Worm (Caenorhabditis elegans): Measurements from ENCODE around the gene ZK1251.3.

Gene ZK1251.3

ce11 chrIV:9651234-9651633 is 32.2 kb upstream of the ZK1251.3 start, which contains the start of gene chca-1:
chca-1 (plus strand) TSS chrIV:9651394.
- TF ChIP-seq T20F7.1 (GFP tag; optimal IDR thresholded peaks at IDR 0.05) (peak; percentile 14), hlh-11 (tag; optimal IDR thresholded peaks at IDR 0.05) (peak; percentile 75), ces-1 (GFP tag; optimal IDR thresholded peaks at IDR 0.05) (no peak), mep-1 (tag; optimal IDR thresholded peaks at IDR 0.05) (peak; percentile 75), aha-1 (tag) (no peak), zip-2 (tag; optimal IDR thresholded peaks at IDR 0.05) (no peak), nhr-237 (tag; optimal IDR thresholded peaks at IDR 0.05) (no peak), mdl-1 (tag; optimal IDR thresholded peaks at IDR 0.05) (peak in 1 of 2 experiments; percentile 16), dve-1 (tag; optimal IDR thresholded peaks at IDR 0.05; ENCODE audit: insufficient read depth) (peak; percentile 90), nhr-6 (tag; optimal IDR thresholded peaks at IDR 0.05) (peak; percentile 33), hif-1 (tag; optimal IDR thresholded peaks at IDR 0.05) (peak in 1 of 2 experiments; percentile 29), spr-1 (tag; optimal IDR thresholded peaks at IDR 0.05) (no peak), dpl-1 (GFP tag; optimal IDR thresholded peaks at IDR 0.05) (no peak), ctbp-1 (GFP tag; IDR thresholded peaks at IDR 0.05) (no peak), ceh-44 (GFP tag; IDR thresholded peaks at IDR 0.05) (no peak), pqm-1 (tag; optimal IDR thresholded peaks at IDR 0.05) (peak; percentile 95), aly-2 (tag; optimal IDR thresholded peaks at IDR 0.05) (no peak), nhr-28 (tag; optimal IDR thresholded peaks at IDR 0.05) (peak; percentile 41), hmg-1.1 (GFP tag; IDR thresholded peaks at IDR 0.05) (no peak), nhr-76 (tag; optimal IDR thresholded peaks at IDR 0.05) (no peak), vab-7 (GFP tag; IDR thresholded peaks at IDR 0.05) (no peak), ceh-62 (tag; optimal IDR thresholded peaks at IDR 0.05) (no peak), F10B5.3 (tag; optimal IDR thresholded peaks at IDR 0.05) (no peak), lsy-2 (tag; optimal IDR thresholded peaks at IDR 0.05) (peak in 1 of 2 experiments; percentile 72), daf-19 (GFP tag; conservative IDR thresholded peaks at IDR 0.05) (no peak), zip-11 (GFP tag; IDR thresholded peaks at IDR 0.05) (no peak), unc-62 (GFP tag; optimal IDR thresholded peaks at IDR 0.05 in 1 of 2) (peak in 1 of 2 experiments; percentile 44), unc-62 (tag; optimal IDR thresholded peaks at IDR 0.05) (no peak), daf-12 (tag; optimal IDR thresholded peaks at IDR 0.05) (no peak), lir-3 (tag; optimal IDR thresholded peaks at IDR 0.05) (no peak), fkh-10 (GFP tag; optimal IDR thresholded peaks at IDR 0.05) (no peak), madf-5 (GFP tag; IDR thresholded peaks at IDR 0.05) (no peak), Y48G9A.11 (GFP tag; IDR thresholded peaks at IDR 0.05) (no peak), lin-1 (GFP tag; IDR thresholded peaks at IDR 0.05) (peak; percentile 58; the same call in 1 of the 2 replicates), ceh-20 (GFP tag; IDR thresholded peaks at IDR 0.05) (0 out of 2 replicates have a peak, but pooled peaks have one; percentile 31), egl-43 (GFP tag; IDR thresholded peaks at IDR 0.05) (no peak), ceh-32 (tag; optimal IDR thresholded peaks at IDR 0.05; ENCODE audit: poor library complexity) (no peak), egl-27 (tag; optimal IDR thresholded peaks at IDR 0.05) (no peak), php-3 (GFP tag; IDR thresholded peaks at IDR 0.05) (peak; percentile 81), dmd-6 (GFP tag; IDR thresholded peaks at IDR 0.05) (peak; percentile 88), tra-1 (GFP tag; IDR thresholded peaks at IDR 0.05) (no peak), ztf-7 (tag; optimal IDR thresholded peaks at IDR 0.05) (peak; percentile 70), gei-8 (GFP tag; optimal IDR thresholded peaks at IDR 0.05) (no peak), nhr-77 (tag; optimal IDR thresholded peaks at IDR 0.05) (no peak), dmd-8 (GFP tag; IDR thresholded peaks at IDR 0.05) (no peak), saeg-2 (GFP tag; IDR thresholded peaks at IDR 0.05) (no peak), lin-39 (tag; optimal IDR thresholded peaks at IDR 0.05) (no peak), lin-15B (tag; optimal IDR thresholded peaks at IDR 0.05) (no peak), mxl-3 (GFP tag; optimal IDR thresholded peaks at IDR 0.05) (no peak), set-16 (GFP tag; IDR thresholded peaks at IDR 0.05) (no peak), nhr-10 (tag; optimal IDR thresholded peaks at IDR 0.05) (peak; percentile 22), unc-39 (tag; optimal IDR thresholded peaks at IDR 0.05) (no peak), nhr-102 (tag; optimal IDR thresholded peaks at IDR 0.05) (peak; percentile 65)

Data from whole organism, L4 larva.